Fruit fly (Drosophila melanogaster) whole organism, embryonic: ENCODE measurements around the gene CG11700.

Source experiments
- Asciz ChIP-seq: fragments of 200-800 bp; sonication (Bioruptor generic); optimal IDR thresholded peaks from 2 replicates; lab custom pipeline; 2017; ENCODE audit warnings: missing biosample characterization, mild to moderate bottlenecking, missing genetic modification characterization, missing genetic modification reagents
- Atf3 ChIP-seq: fragments of 200-800 bp; sonication (Bioruptor generic); optimal IDR thresholded peaks from 3 replicates; lab custom pipeline; 2016; ENCODE audit warnings: missing biosample characterization, missing genetic modification characterization
- Awh ChIP-seq: fragments of 200-800 bp; sonication (Bioruptor generic); IDR thresholded peaks from 2 replicates; pipeline ENCODE4, ENCODE4 v1.3.6; 2022; ENCODE audit warnings: missing biosample characterization, missing genetic modification characterization
- CG10274 ChIP-seq: fragments of 200-800 bp; sonication (Bioruptor generic); optimal IDR thresholded peaks from 3 replicates; lab custom pipeline; 2017; ENCODE audit warnings: missing biosample characterization, mild to moderate bottlenecking, missing genetic modification characterization
- CG1233 ChIP-seq: fragments of 200-800 bp; sonication (Bioruptor generic); optimal IDR thresholded peaks from 4 replicates; lab custom pipeline; 2018; ENCODE audit warnings: missing biosample characterization, mild to moderate bottlenecking, missing genetic modification characterization
- CG16863 ChIP-seq: fragments of 200-800 bp; sonication (Bioruptor generic); optimal IDR thresholded peaks from 3 replicates; lab custom pipeline; 2016; ENCODE audit warnings: missing biosample characterization, missing genetic modification characterization
- CG2120 ChIP-seq: fragments of 200-800 bp; sonication (Bioruptor generic); optimal IDR thresholded peaks from 3 replicates; lab custom pipeline; 2016; ENCODE audit warnings: missing biosample characterization, missing genetic modification characterization
- CG2889 ChIP-seq: fragments of 200-800 bp; sonication (Bioruptor generic); IDR thresholded peaks from 3 replicates; pipeline ENCODE4 v1.3.6; 2022; ENCODE audit warnings: missing biosample characterization, missing genetic modification characterization
- CG31365 ChIP-seq: fragments of 200-800 bp; sonication (Bioruptor generic); optimal IDR thresholded peaks from 2 replicates; lab custom pipeline; 2018; ENCODE audit warnings: missing biosample characterization, mild to moderate bottlenecking, missing genetic modification characterization
- CG4424 ChIP-seq: fragments of 200-800 bp; sonication (Bioruptor generic); optimal IDR thresholded peaks from 3 replicates; lab custom pipeline; 2016; ENCODE audit warnings: missing biosample characterization, missing genetic modification characterization
- CG4854 ChIP-seq: fragments of 200-800 bp; sonication (Bioruptor generic); optimal IDR thresholded peaks from 2 replicates; lab custom pipeline; 2016; ENCODE audit warnings: missing biosample characterization, missing genetic modification characterization, inconsistent platforms
- CG5953 ChIP-seq: fragments of 200-800 bp; sonication (Bioruptor generic); IDR thresholded peaks from 2 replicates; pipeline ENCODE4 v1.3.6; 2022; ENCODE audit warnings: missing biosample characterization, missing genetic modification characterization
- CG6175 ChIP-seq: fragments of 200-800 bp; sonication (Bioruptor generic); IDR thresholded peaks from 3 replicates; pipeline ENCODE4 v1.3.6; 2022; ENCODE audit warnings: missing biosample characterization, missing genetic modification characterization
- CG6654 ChIP-seq: fragments of 200-800 bp; sonication (Bioruptor generic); optimal IDR thresholded peaks from 2 replicates; lab custom pipeline; 2017; ENCODE audit warnings: missing biosample characterization, mild to moderate bottlenecking, missing genetic modification characterization
- CG7963 ChIP-seq: fragments of 200-800 bp; sonication (Bioruptor generic); IDR thresholded peaks from 3 replicates; pipeline ENCODE4 v1.3.6; 2022; ENCODE audit warnings: missing biosample characterization, missing genetic modification characterization; ENCODE audit not compliant: partially characterized antibody
- CG8290 ChIP-seq, 3 experiments: fragments of 200-800 bp; sonication (Bioruptor generic); optimal IDR thresholded peaks; 2 replicates each; lab custom pipeline; 2016 to 2019; ENCODE audit warnings: missing biosample characterization in 3 of 3, missing genetic modification characterization in 3 of 3, mild to moderate bottlenecking in 2 of 3, moderate library complexity in 1 of 3
- CG9797 ChIP-seq: fragments of 200-800 bp; sonication (Bioruptor generic); optimal IDR thresholded peaks from 3 replicates; lab custom pipeline; 2018; ENCODE audit warnings: missing biosample characterization, mild to moderate bottlenecking, missing genetic modification characterization
- CG9817 ChIP-seq: fragments of 200-800 bp; sonication (Bioruptor generic); optimal IDR thresholded peaks from 2 replicates; lab custom pipeline; 2018; ENCODE audit warnings: missing biosample characterization, mild to moderate bottlenecking, missing genetic modification characterization, moderate library complexity
- D19B ChIP-seq: fragments of 200-800 bp; sonication (Bioruptor generic); optimal IDR thresholded peaks from 2 replicates; lab custom pipeline; 2017; ENCODE audit warnings: missing biosample characterization, mild to moderate bottlenecking, missing genetic modification characterization
- Doc3 ChIP-seq: fragments of 200-800 bp; sonication (Bioruptor generic); IDR thresholded peaks from 3 replicates; pipeline ENCODE4 v1.3.6; 2022; ENCODE audit warnings: missing biosample characterization, missing genetic modification characterization; ENCODE audit not compliant: partially characterized antibody
- Ets97D ChIP-seq: fragments of 200-800 bp; sonication (Bioruptor generic); optimal IDR thresholded peaks from 3 replicates; lab custom pipeline; 2016; ENCODE audit warnings: missing biosample characterization, missing genetic modification characterization
- Lhr ChIP-seq: fragments of 200-800 bp; sonication (Bioruptor generic); optimal IDR thresholded peaks from 3 replicates; lab custom pipeline; 2017; ENCODE audit warnings: mild to moderate bottlenecking, missing biosample characterization, missing genetic modification reagents, missing genetic modification characterization
- Med ChIP-seq: fragments of 200-800 bp; sonication (Bioruptor generic); peaks from one replicate; lab custom pipeline; 2016; ENCODE audit warnings: missing biosample characterization, missing genetic modification characterization, mild to moderate bottlenecking, inconsistent platforms, moderate library complexity
- NC2β ChIP-seq: fragments of 200-800 bp; sonication (Bioruptor generic); optimal IDR thresholded peaks from 2 replicates; lab custom pipeline; 2016; ENCODE audit warnings: missing biosample characterization, missing genetic modification characterization
- PHDP ChIP-seq: fragments of 200-800 bp; sonication (Bioruptor generic); optimal IDR thresholded peaks from 3 replicates; lab custom pipeline; 2018; ENCODE audit warnings: missing biosample characterization, mild to moderate bottlenecking, missing genetic modification characterization, moderate library complexity
- Ptx1 ChIP-seq: fragments of 200-800 bp; sonication (Bioruptor generic); IDR thresholded peaks from 2 replicates; pipeline ENCODE4 v1.3.6; 2022; ENCODE audit warnings: missing biosample characterization, missing genetic modification characterization
- Sry-δ ChIP-seq: fragments of 200-800 bp; sonication (Bioruptor generic); optimal IDR thresholded peaks from 2 replicates; lab custom pipeline; 2016; ENCODE audit warnings: missing biosample characterization, missing genetic modification characterization
- Trl ChIP-seq, 3 experiments: fragments of >200 bp in 2 of 3; fragments of 200-800 bp in 1 of 3; sonication (Bioruptor generic) in 1 of 3; optimal IDR thresholded peaks; 2 replicates in 1 of 3; 3 replicates in 2 of 3; lab custom pipeline; 2016 to 2017; ENCODE audit warnings: missing biosample characterization in 1 of 3, missing genetic modification characterization in 1 of 3
- aop ChIP-seq: fragments of 200-800 bp; sonication (Bioruptor generic); IDR thresholded peaks from 2 replicates; pipeline ENCODE4 v1.3.6; 2022; ENCODE audit warnings: missing biosample characterization, missing genetic modification characterization
- ato ChIP-seq: fragments of 200-800 bp; sonication (Bioruptor generic); IDR thresholded peaks from 2 replicates; pipeline ENCODE4 v1.3.6; 2022; ENCODE audit warnings: missing biosample characterization, missing genetic modification characterization; ENCODE audit not compliant: partially characterized antibody
- cwo ChIP-seq: fragments of 200-800 bp; sonication (Bioruptor generic); optimal IDR thresholded peaks from 3 replicates; lab custom pipeline; 2017; ENCODE audit warnings: missing biosample characterization, missing genetic modification characterization, mild to moderate bottlenecking, moderate library complexity, missing genetic modification reagents
- da ChIP-seq: fragments of 200-800 bp; sonication (Bioruptor generic); optimal IDR thresholded peaks from 2 replicates; lab custom pipeline; 2016; ENCODE audit warnings: missing biosample characterization, missing genetic modification characterization
- dmrt11E ChIP-seq: fragments of 200-800 bp; sonication (Bioruptor generic); optimal IDR thresholded peaks from 3 replicates; lab custom pipeline; 2018; ENCODE audit warnings: missing biosample characterization, mild to moderate bottlenecking, missing genetic modification characterization, moderate library complexity
- grau ChIP-seq: fragments of 200-800 bp; optimal IDR thresholded peaks from 3 replicates; lab custom pipeline; 2019; ENCODE audit warnings: missing biosample characterization, mild to moderate bottlenecking, missing genetic modification characterization, moderate library complexity
- hb ChIP-seq: fragments of 200-800 bp; sonication (Bioruptor generic); IDR thresholded peaks from 3 replicates; pipeline ENCODE4 v1.3.6; 2022; ENCODE audit warnings: missing biosample characterization, missing genetic modification characterization; ENCODE audit not compliant: partially characterized antibody
- ind ChIP-seq: fragments of 200-800 bp; sonication (Bioruptor generic); optimal IDR thresholded peaks from 3 replicates; lab custom pipeline; 2016; ENCODE audit warnings: missing biosample characterization, missing genetic modification characterization
- kay ChIP-seq: fragments of 200-800 bp; sonication (Bioruptor generic); optimal IDR thresholded peaks from 2 replicates; lab custom pipeline; 2016; ENCODE audit warnings: missing biosample characterization, missing genetic modification characterization
- ken ChIP-seq: fragments of 200-800 bp; sonication (Bioruptor generic); IDR thresholded peaks from 3 replicates; pipeline ENCODE4 v1.3.6; 2022; ENCODE audit warnings: missing biosample characterization, missing genetic modification characterization
- maf-S ChIP-seq: fragments of 200-800 bp; sonication (Bioruptor generic); optimal IDR thresholded peaks from 2 replicates; lab custom pipeline; 2016; ENCODE audit warnings: missing biosample characterization, missing genetic modification characterization
- nerfin-2 ChIP-seq: fragments of 200-800 bp; sonication (Bioruptor generic); IDR thresholded peaks from 2 replicates; pipeline ENCODE4 v1.3.6; 2022; ENCODE audit warnings: missing biosample characterization, missing genetic modification characterization; ENCODE audit not compliant: partially characterized antibody
- nmo ChIP-seq: fragments of 200-800 bp; sonication (Bioruptor generic); optimal IDR thresholded peaks from 2 replicates; lab custom pipeline; 2018; ENCODE audit warnings: missing biosample characterization, mild to moderate bottlenecking, missing genetic modification characterization, moderate library complexity
- pita ChIP-seq: fragments of 200-800 bp; sonication (Bioruptor generic); optimal IDR thresholded peaks from 2 replicates; lab custom pipeline; 2017; ENCODE audit warnings: missing biosample characterization, mild to moderate bottlenecking, missing genetic modification characterization
- row ChIP-seq: fragments of 200-800 bp; sonication (Bioruptor generic); IDR thresholded peaks from 3 replicates; pipeline ENCODE4 v1.3.6; 2022; ENCODE audit warnings: missing biosample characterization, missing genetic modification characterization
- run ChIP-seq: fragments of 200-800 bp; sonication (Bioruptor generic); optimal IDR thresholded peaks from 3 replicates; lab custom pipeline; 2018; ENCODE audit warnings: missing biosample characterization, mild to moderate bottlenecking, missing genetic modification characterization
- slou ChIP-seq: fragments of 200-800 bp; sonication (Bioruptor generic); optimal IDR thresholded peaks from 3 replicates; lab custom pipeline; 2016; ENCODE audit warnings: missing biosample characterization, missing genetic modification characterization
- tna ChIP-seq: fragments of 200-800 bp; sonication (Bioruptor generic); IDR thresholded peaks from 2 replicates; pipeline ENCODE4 v1.3.6; 2022; ENCODE audit warnings: missing biosample characterization, missing genetic modification characterization; ENCODE audit not compliant: partially characterized antibody
- trem ChIP-seq: fragments of 200-800 bp; optimal IDR thresholded peaks from 3 replicates; lab custom pipeline; 2019; ENCODE audit warnings: missing biosample characterization, mild to moderate bottlenecking, missing genetic modification characterization, moderate library complexity
- twi ChIP-seq: fragments of 200-800 bp; optimal IDR thresholded peaks from 2 replicates; lab custom pipeline; 2019; ENCODE audit warnings: missing biosample characterization, mild to moderate bottlenecking, missing genetic modification characterization, moderate library complexity
- zf30C ChIP-seq: fragments of 200-800 bp; sonication (Bioruptor generic); optimal IDR thresholded peaks from 3 replicates; lab custom pipeline; 2018; ENCODE audit warnings: missing biosample characterization, mild to moderate bottlenecking, missing genetic modification characterization

The CG11700 gene

DNA sequence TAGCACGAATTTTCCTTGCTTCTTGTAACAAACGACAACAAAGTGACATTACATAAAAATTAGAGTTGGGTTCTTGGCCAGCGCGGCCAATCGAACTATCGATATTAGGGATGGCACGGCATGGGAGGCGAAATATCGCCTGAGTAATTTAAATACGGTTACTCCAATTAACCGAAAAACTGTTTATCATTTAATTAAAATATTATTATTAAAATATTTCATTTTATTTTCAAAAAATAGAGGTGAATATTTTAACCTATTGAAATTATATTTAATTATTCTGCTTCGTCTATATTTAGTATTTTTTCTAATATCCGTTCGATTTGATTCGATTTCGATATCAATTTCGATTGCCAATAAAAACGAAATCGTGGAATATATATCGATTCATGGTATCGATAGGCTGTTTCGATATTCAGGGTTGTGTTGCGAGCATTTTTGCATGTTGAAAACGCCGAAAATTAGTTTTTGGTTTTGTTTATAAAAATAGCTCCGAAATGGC lies 27.9 kb downstream of the CG11700 start, which contains the start of the genes Rbcn-3A and Spx (continued):
- no peak for TF ChIP-seq da (GFP tag; lab: Kevin White, UChicago)
- no peak for TF ChIP-seq kay (GFP tag; lab: Kevin White, UChicago)
- peak; percentile 21 for TF ChIP-seq slou
- no peak for TF ChIP-seq cwo (GFP tag; lab: Kevin White, UChicago)
- TF ChIP-seq D19B: no peak
- TF ChIP-seq run: no peak
- TF ChIP-seq Ptx1 (GFP tag; lab: Robert Waterston, UW): peak; percentile 47
- TF ChIP-seq Asciz (GFP tag; lab: Kevin White, UChicago): no peak
- peak; percentile 50 for TF ChIP-seq dmrt11E (tag; lab: Kevin White, UChicago)
- peak; percentile 53 for TF ChIP-seq CG2120 (GFP tag; lab: Kevin White, UChicago)
- TF ChIP-seq grau (tag; lab: Kevin White, UChicago): peak; percentile 53
- peak; percentile 68 for TF ChIP-seq nmo (GFP tag; lab: Kevin White, UChicago)
- TF ChIP-seq CG4854 (GFP tag; lab: Kevin White, UChicago): no peak
- no peak for TF ChIP-seq aop (GFP tag; lab: Robert Waterston, UW)
- no peak for TF ChIP-seq CG1233 (GFP tag; lab: Kevin White, UChicago)
- TF ChIP-seq CG2889 (GFP tag; lab: Robert Waterston, UW): 0 out of 3 replicates have a peak, but pooled peaks have one; percentile 27
- TF ChIP-seq ind (GFP tag; lab: Kevin White, UChicago): peak; percentile 32
- no peak for TF ChIP-seq zf30C
- peak; percentile 29 for TF ChIP-seq twi (tag; lab: Kevin White, UChicago)
- TF ChIP-seq CG9797 (GFP tag; lab: Kevin White, UChicago): peak; percentile 43
- TF ChIP-seq ken (GFP tag; lab: Robert Waterston, UW): no peak
- peak; percentile 85; the same call in 1 of the 3 replicates for TF ChIP-seq hb
- no peak for TF ChIP-seq CG10274 (GFP tag; lab: Kevin White, UChicago)
- no peak for TF ChIP-seq CG6175 (GFP tag; lab: Robert Waterston, UW)
- peak; percentile 18 for TF ChIP-seq Ets97D (GFP tag; lab: Kevin White, UChicago)
- peak; percentile 70 for TF ChIP-seq tna (GFP tag; lab: Robert Waterston, UW)
- TF ChIP-seq CG9817 (tag; lab: Kevin White, UChicago): peak; percentile 8
- no peak for TF ChIP-seq CG6654 (GFP tag; lab: Kevin White, UChicago)
- TF ChIP-seq row (GFP tag; lab: Robert Waterston, UW): peak; percentile 81
- TF ChIP-seq NC2β (GFP tag; lab: Kevin White, UChicago): no peak
- TF ChIP-seq pita (GFP tag; lab: Kevin White, UChicago): no peak
- TF ChIP-seq Atf3: no peak
- TF ChIP-seq CG31365 (tag; lab: Kevin White, UChicago): no peak
- peak; percentile 19 for TF ChIP-seq Lhr
- TF ChIP-seq Doc3 (GFP tag; lab: Robert Waterston, UW): peak; percentile 89
- peak; percentile 70; the same call in 1 of the 2 replicates for TF ChIP-seq ato (GFP tag; lab: Robert Waterston, UW)
- TF ChIP-seq maf-S: no peak
- TF ChIP-seq Med (GFP tag; lab: Kevin White, UChicago): no peak
- TF ChIP-seq CG5953 (GFP tag; lab: Robert Waterston, UW): no peak
- peak; percentile 81 for TF ChIP-seq Sry-δ (GFP tag; lab: Kevin White, UChicago)
- no peak for TF ChIP-seq CG16863 (GFP tag; lab: Kevin White, UChicago)
- TF ChIP-seq PHDP (tag; lab: Kevin White, UChicago): peak; percentile 45
- no peak for TF ChIP-seq Trl (optimal IDR thresholded peaks at IDR 0.05; lab: Kevin White, UChicago)
- TF ChIP-seq Trl (GFP tag; optimal IDR thresholded peaks at IDR 0.05; lab: Kevin White, UChicago): no peak
- peak; percentile 89 for TF ChIP-seq nerfin-2 (GFP tag; lab: Robert Waterston, UW)
- no peak for TF ChIP-seq Awh
- TF ChIP-seq CG7963 (GFP tag; lab: Robert Waterston, UW): peak; percentile 83
- no peak for TF ChIP-seq CG8290 (GFP tag; optimal IDR thresholded peaks at IDR 0.05; lab: Kevin White, UChicago)
- TF ChIP-seq CG8290 (tag; optimal IDR thresholded peaks at IDR 0.05; lab: Kevin White, UChicago): no peak
- peak; percentile 40 for TF ChIP-seq CG4424 (GFP tag; lab: Kevin White, UChicago)
- TF ChIP-seq trem (tag; lab: Kevin White, UChicago): peak; percentile 50
